Worm (Caenorhabditis elegans): ENCODE results near the gene ile-2.

Gene ile-2

ce11 chrX:768061-768646 lies at the start of gene ile-2, which contains the start of gene trap-2:
Gene ile-2, plus strand, starts transcription at chrX:768596.
Gene trap-2, minus strand, starts transcription at chrX:768069.
- TF ChIP-seq ama-1 (optimal IDR thresholded peaks at IDR 0.05), result no peak
- no peak for TF ChIP-seq ztf-1 (GFP tag; conservative IDR thresholded peaks at IDR 0.05)
- no peak for TF ChIP-seq nhr-10 (tag; optimal IDR thresholded peaks at IDR 0.05)
- peak; percentile 95 for TF ChIP-seq C34F6.9 (tag; optimal IDR thresholded peaks at IDR 0.05)
- peak; percentile 72 for TF ChIP-seq gmeb-1 (tag; optimal IDR thresholded peaks at IDR 0.05)
- no peak for TF ChIP-seq unc-62 (GFP tag; optimal IDR thresholded peaks at IDR 0.05)
- no peak for TF ChIP-seq R02D3.7 (tag; optimal IDR thresholded peaks at IDR 0.05)
- peak; percentile 97 for TF ChIP-seq crh-2 (tag; optimal IDR thresholded peaks at IDR 0.05)
- TF ChIP-seq lin-11 (tag; optimal IDR thresholded peaks at IDR 0.05), result peak; percentile 87
- TF ChIP-seq mbf-1 (tag; optimal IDR thresholded peaks at IDR 0.05), result no peak
- TF ChIP-seq lsy-2 (tag; optimal IDR thresholded peaks at IDR 0.05), result peak; percentile 91 to 98
- no peak for TF ChIP-seq elt-1 (tag; optimal IDR thresholded peaks at IDR 0.05)
- no peak for TF ChIP-seq aly-2 (tag; optimal IDR thresholded peaks at IDR 0.05)
- peak; percentile 17 for TF ChIP-seq peb-1 (tag; optimal IDR thresholded peaks at IDR 0.05)
- TF ChIP-seq nhr-23 (tag; optimal IDR thresholded peaks at IDR 0.05), result no peak
- TF ChIP-seq dmd-4 (tag; optimal IDR thresholded peaks at IDR 0.05), result no peak
- peak; percentile 78 for TF ChIP-seq ceh-16 (tag; optimal IDR thresholded peaks at IDR 0.05)
- TF ChIP-seq ztf-4 (tag; optimal IDR thresholded peaks at IDR 0.05), result peak; percentile 62
- TF ChIP-seq fos-1 (tag; optimal IDR thresholded peaks at IDR 0.05), result peak; percentile 97
- TF ChIP-seq sma-9 (GFP tag; optimal IDR thresholded peaks at IDR 0.05), result peak; percentile 92
- TF ChIP-seq sma-9 (tag; optimal IDR thresholded peaks at IDR 0.05), result no peak
- TF ChIP-seq mdl-1 (tag; optimal IDR thresholded peaks at IDR 0.05), result peak; percentile 39 to 64
- peak; percentile 90 for TF ChIP-seq nhr-21 (tag; optimal IDR thresholded peaks at IDR 0.05)
- TF ChIP-seq sma-3 (GFP tag; optimal IDR thresholded peaks at IDR 0.05), result peak; percentile 92
- TF ChIP-seq lin-13 (GFP tag; optimal IDR thresholded peaks at IDR 0.05), result peak; percentile 90
- peak; percentile 33 for TF ChIP-seq ZK546.5 (tag; optimal IDR thresholded peaks at IDR 0.05)
- TF ChIP-seq egl-27 (tag; optimal IDR thresholded peaks at IDR 0.05), result peak; percentile 38
- TF ChIP-seq Y55F3AM.14 (GFP tag; optimal IDR thresholded peaks at IDR 0.05), result peak; percentile 26
- TF ChIP-seq unc-39 (tag; optimal IDR thresholded peaks at IDR 0.05), result no peak
- peak; percentile 88 for TF ChIP-seq blmp-1 (tag; optimal IDR thresholded peaks at IDR 0.05; ENCODE audit: insufficient read depth)
- TF ChIP-seq ztf-11 (tag; optimal IDR thresholded peaks at IDR 0.05), result no peak
- TF ChIP-seq unc-55 (GFP tag; optimal IDR thresholded peaks at IDR 0.05), result peak; percentile 95
- no peak for TF ChIP-seq alr-1 (tag; optimal IDR thresholded peaks at IDR 0.05)
- peak; percentile 32 for TF ChIP-seq ceh-82 (tag; optimal IDR thresholded peaks at IDR 0.05)
- TF ChIP-seq nhr-237 (tag; optimal IDR thresholded peaks at IDR 0.05), result no peak
- peak; percentile 95 for TF ChIP-seq nhr-129 (tag; optimal IDR thresholded peaks at IDR 0.05)
- peak; percentile 91 for TF ChIP-seq zag-1 (tag; optimal IDR thresholded peaks at IDR 0.05)
- TF ChIP-seq elt-3 (tag; optimal IDR thresholded peaks at IDR 0.05), result no peak
- TF ChIP-seq nhr-11 (tag; optimal IDR thresholded peaks at IDR 0.05), result peak; percentile 2
- no peak for TF ChIP-seq lin-39 (tag; optimal IDR thresholded peaks at IDR 0.05)
- TF ChIP-seq sem-4 (tag; optimal IDR thresholded peaks at IDR 0.05), result peak; percentile 83
- TF ChIP-seq nhr-77 (tag; optimal IDR thresholded peaks at IDR 0.05), result peak; percentile 81
- peak; percentile 82 for TF ChIP-seq snpc-4 (tag; optimal IDR thresholded peaks at IDR 0.05)
- peak; percentile 85 for TF ChIP-seq nhr-25 (tag; optimal IDR thresholded peaks at IDR 0.05)
- peak; percentile 91 for TF ChIP-seq F13H6.1 (tag; optimal IDR thresholded peaks at IDR 0.05)
- TF ChIP-seq nhr-6 (tag; optimal IDR thresholded peaks at IDR 0.05), result peak; percentile 82
- TF ChIP-seq nhr-12 (tag; optimal IDR thresholded peaks at IDR 0.05), result no peak
- TF ChIP-seq skn-1 (tag; optimal IDR thresholded peaks at IDR 0.05), result no peak
- TF ChIP-seq mab-5 (tag; optimal IDR thresholded peaks at IDR 0.05), result peak; percentile 91
